Fruit fly (Drosophila melanogaster): ENCODE measurements around the gene RpL30.
A peak's percentile ranks its signal among the peaks of the same experiment; 100 is the strongest.

Gene RpL30

dm6 chr2L:19018266-19018665 is 9.2 kb upstream of the RpL30 start (continued):
- 0 out of 3 replicates have a peak, but pooled peaks have one; percentile 15 for TF ChIP-seq ci (GFP tag; IDR thresholded peaks at IDR 0.05)
- TF ChIP-seq dati (GFP tag; IDR thresholded peaks at IDR 0.05): no peak
- no peak for TF ChIP-seq gro (GFP tag; optimal IDR thresholded peaks at IDR 0.05)
- TF ChIP-seq CG13775 (GFP tag; optimal IDR thresholded peaks at IDR 0.05): no peak
- no peak for TF ChIP-seq CG6683 (GFP tag; optimal IDR thresholded peaks at IDR 0.05)
- TF ChIP-seq Hand (GFP tag; optimal IDR thresholded peaks at IDR 0.05): no peak
- TF ChIP-seq ind (GFP tag; optimal IDR thresholded peaks at IDR 0.05): no peak
- TF ChIP-seq yki (optimal IDR thresholded peaks at IDR 0.05): no peak
- TF ChIP-seq ab (GFP tag; optimal IDR thresholded peaks at IDR 0.05): no peak
- TF ChIP-seq CG10543 (GFP tag; optimal IDR thresholded peaks at IDR 0.05): peak; percentile 74
- no peak for TF ChIP-seq CG33213 (GFP tag; optimal IDR thresholded peaks at IDR 0.05)
- peak; percentile 19 for TF ChIP-seq nerfin-1 (tag; optimal IDR thresholded peaks at IDR 0.05)
- TF ChIP-seq sd (tag; optimal IDR thresholded peaks at IDR 0.05): peak; percentile 4

- peak; percentile 91 for TF ChIP-seq abd-A (tag; optimal IDR thresholded peaks at IDR 0.05)
- peak; percentile 23 for TF ChIP-seq CG10543 (GFP tag; optimal IDR thresholded peaks at IDR 0.05)
- TF ChIP-seq amos (GFP tag; IDR thresholded peaks at IDR 0.05; ENCODE audit: partially characterized antibody): no peak
- TF ChIP-seq CG15601 (tag; optimal IDR thresholded peaks at IDR 0.05): no peak
- peak; percentile 8 for TF ChIP-seq CG18599 (GFP tag; optimal IDR thresholded peaks at IDR 0.05)
- no peak for TF ChIP-seq ewg (GFP tag; optimal IDR thresholded peaks at IDR 0.05)
- TF ChIP-seq lab (GFP tag; optimal IDR thresholded peaks at IDR 0.05): peak; percentile 18
- peak; percentile 42 for TF ChIP-seq Hey (tag; optimal IDR thresholded peaks at IDR 0.05)
Measured at dm6 chr2L:19017060-19017459, 8.0 kb upstream of the RpL30 start.

- peak; percentile 34; the same call in 1 of the 3 replicates for TF ChIP-seq zen2 (GFP tag; IDR thresholded peaks at IDR 0.05; ENCODE audit: partially characterized antibody)
- TF ChIP-seq CG10543 (GFP tag; optimal IDR thresholded peaks at IDR 0.05): peak; percentile 66
- TF ChIP-seq CG13894 (tag; optimal IDR thresholded peaks at IDR 0.05): peak; percentile 49
- 0 out of 3 replicates have a peak, but pooled peaks have one; percentile 7 for TF ChIP-seq ci (GFP tag; IDR thresholded peaks at IDR 0.05)
- TF ChIP-seq CG3847 (GFP tag; IDR thresholded peaks at IDR 0.05): 0 out of 2 replicates have a peak, but pooled peaks have one; percentile 10
- no peak for TF ChIP-seq kay (GFP tag; optimal IDR thresholded peaks at IDR 0.05)
- peak; percentile 96 for TF ChIP-seq Hey (tag; optimal IDR thresholded peaks at IDR 0.05)
- peak; percentile 7; the same call in 1 of the 2 replicates for TF ChIP-seq Adf1 (GFP tag; IDR thresholded peaks at IDR 0.05)
- TF ChIP-seq CG6791 (GFP tag; IDR thresholded peaks at IDR 0.05; ENCODE audit: partially characterized antibody): no peak
- peak; percentile 54 for TF ChIP-seq Med (GFP tag)
- no peak for TF ChIP-seq nom (GFP tag; optimal IDR thresholded peaks at IDR 0.05)
- peak; percentile 37 for TF ChIP-seq mirr (GFP tag; optimal IDR thresholded peaks at IDR 0.05)
- TF ChIP-seq abd-A (tag; optimal IDR thresholded peaks at IDR 0.05): peak; percentile 91
Measured at dm6 chr2L:19015628-19016027, 6.5 kb upstream of the RpL30 start.

DNA sequence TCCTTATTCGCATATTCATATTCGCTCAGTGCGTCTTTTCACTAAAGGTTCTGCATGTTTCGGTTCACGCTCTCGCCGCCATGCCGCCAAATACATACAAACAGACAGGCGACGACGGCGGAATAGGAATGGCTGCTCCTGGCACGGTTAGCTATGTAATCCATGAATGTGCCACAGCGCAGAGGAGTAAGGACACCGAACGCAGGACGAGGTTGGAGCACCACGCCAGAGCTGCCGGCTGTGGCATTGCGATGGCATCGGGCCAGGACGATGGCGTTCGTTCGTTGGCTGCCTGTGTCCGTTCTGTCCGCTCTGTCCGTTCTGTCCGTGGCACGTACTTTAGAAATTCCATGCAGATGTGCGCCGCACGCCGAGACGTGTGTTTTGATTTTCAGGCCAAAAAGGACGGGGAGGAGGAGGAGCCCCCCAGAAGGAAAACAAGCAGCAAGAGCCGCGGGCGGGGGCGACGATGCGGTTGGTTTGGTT is 5.8 kb upstream of the RpL30 start:
- TF ChIP-seq esg (GFP tag; conservative IDR thresholded peaks at IDR 0.05) (0 out of 2 replicates have a peak, but pooled peaks have one; percentile 2), CG6791 (GFP tag; IDR thresholded peaks at IDR 0.05; ENCODE audit: partially characterized antibody) (no peak), CG2889 (GFP tag; IDR thresholded peaks at IDR 0.05) (0 out of 3 replicates have a peak, but pooled peaks have one; percentile 10), CG11085 (GFP tag; IDR thresholded peaks at IDR 0.05) (no peak), sob (GFP tag; IDR thresholded peaks at IDR 0.05) (0 out of 2 replicates have a peak, but pooled peaks have one; percentile 2), Ets65A (GFP tag) (peak; percentile 44), CG12104 (GFP tag; optimal IDR thresholded peaks at IDR 0.05) (peak; percentile 31), abd-A (tag; optimal IDR thresholded peaks at IDR 0.05) (peak; percentile 5), Meics (GFP tag; optimal IDR thresholded peaks at IDR 0.05) (peak; percentile 40), Hey (tag; optimal IDR thresholded peaks at IDR 0.05) (peak; percentile 71), CG18476 (GFP tag; optimal IDR thresholded peaks at IDR 0.05) (peak; percentile 0), crol (GFP tag; IDR thresholded peaks at IDR 0.05) (peak; percentile 82), CG15269 (tag; optimal IDR thresholded peaks at IDR 0.05) (no peak), Taf1 (GFP tag; IDR thresholded peaks at IDR 0.05) (no peak), wor (GFP tag; IDR thresholded peaks at IDR 0.05) (peak; percentile 9; the same call in 1 of the 2 replicates), Aef1 (GFP tag; IDR thresholded peaks at IDR 0.05) (0 out of 3 replicates have a peak, but pooled peaks have one; percentile 2), sd (tag; optimal IDR thresholded peaks at IDR 0.05) (peak; percentile 72), Lpt (GFP tag; optimal IDR thresholded peaks at IDR 0.05) (no peak), CG7556 (GFP tag; optimal IDR thresholded peaks at IDR 0.05) (peak; percentile 53), CG18599 (GFP tag; optimal IDR thresholded peaks at IDR 0.05) (peak; percentile 57), nmo (GFP tag; optimal IDR thresholded peaks at IDR 0.05) (no peak)

All from whole organism, embryonic.